Fruit fly (Drosophila melanogaster): ENCODE data around the gene to.
A peak's percentile ranks its signal among the peaks of the same experiment; 100 is the strongest.

to gene

DNA sequence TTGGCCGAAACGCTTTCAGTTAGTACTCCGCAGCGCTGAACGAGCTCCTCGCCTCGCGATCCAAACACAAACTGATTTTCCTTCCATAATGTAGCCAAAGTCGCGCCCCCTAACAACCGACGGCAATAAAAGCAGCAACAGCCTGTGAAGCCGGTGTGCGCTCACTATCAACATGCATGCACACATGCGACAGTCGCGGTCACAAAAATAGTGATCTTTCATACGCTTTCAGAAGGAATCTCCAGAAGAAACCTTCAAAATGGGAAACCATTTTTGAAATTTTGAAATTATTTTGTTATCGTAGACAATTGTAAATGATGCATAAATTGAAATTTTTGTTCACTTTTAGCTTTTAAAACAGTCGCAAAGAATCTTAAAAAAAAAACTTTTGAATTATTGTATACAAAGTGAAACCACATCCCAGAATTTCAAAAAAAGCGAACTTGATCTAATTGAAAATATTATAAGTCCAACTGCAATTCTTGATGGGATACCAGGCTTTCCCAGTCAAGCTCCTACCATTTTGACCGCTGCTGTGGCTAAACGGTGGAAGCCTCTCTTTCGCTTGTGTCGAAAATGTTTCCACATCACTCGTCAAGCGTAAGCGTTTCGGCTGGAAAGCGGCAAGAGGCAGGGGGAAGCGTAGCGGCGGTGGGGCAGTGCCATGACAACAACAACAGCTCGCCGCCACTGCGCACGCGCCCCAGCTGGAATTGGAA, 7.5 kb upstream of the to start, which contains the start of gene Cad96Cb (continued):
- TF ChIP-seq ATbp (GFP tag; optimal IDR thresholded peaks at IDR 0.05): peak; percentile 86
- TF ChIP-seq CG12219 (GFP tag; optimal IDR thresholded peaks at IDR 0.05): peak; percentile 69
- TF ChIP-seq CG5953 (GFP tag; IDR thresholded peaks at IDR 0.05): no peak
- peak; percentile 82 for TF ChIP-seq CG18619 (GFP tag; optimal IDR thresholded peaks at IDR 0.05)
- peak; percentile 72 for TF ChIP-seq lilli (GFP tag; optimal IDR thresholded peaks at IDR 0.05)
- peak; percentile 70 for TF ChIP-seq CG6654 (GFP tag; optimal IDR thresholded peaks at IDR 0.05)
- peak; percentile 36 for TF ChIP-seq fd64A (GFP tag; optimal IDR thresholded peaks at IDR 0.05)
- peak; percentile 94 for TF ChIP-seq CG31441 (GFP tag; IDR thresholded peaks at IDR 0.05)
- TF ChIP-seq z (GFP tag; IDR thresholded peaks at IDR 0.05): no peak
- TF ChIP-seq her (GFP tag; optimal IDR thresholded peaks at IDR 0.05): peak; percentile 37
- TF ChIP-seq trh (GFP tag; optimal IDR thresholded peaks at IDR 0.05): peak; percentile 6
- no peak for TF ChIP-seq CG43689 (GFP tag; IDR thresholded peaks at IDR 0.05)
- peak; percentile 63 for TF ChIP-seq CG1792 (GFP tag; optimal IDR thresholded peaks at IDR 0.05)
- TF ChIP-seq CG6254 (GFP tag; optimal IDR thresholded peaks at IDR 0.05): peak; percentile 90
- TF ChIP-seq Doc3 (GFP tag; IDR thresholded peaks at IDR 0.05; ENCODE audit: partially characterized antibody): no peak
- peak; percentile 28 for TF ChIP-seq CG3838 (GFP tag; optimal IDR thresholded peaks at IDR 0.05)
- TF ChIP-seq sd (tag; optimal IDR thresholded peaks at IDR 0.05): peak; percentile 20
- peak; percentile 71; the same call in 2 of the 3 replicates for TF ChIP-seq ken (GFP tag; IDR thresholded peaks at IDR 0.05)
- TF ChIP-seq mam (GFP tag; optimal IDR thresholded peaks at IDR 0.05): peak; percentile 53
- peak; percentile 36; the same call in 1 of the 2 replicates for TF ChIP-seq Atf6 (GFP tag; IDR thresholded peaks at IDR 0.05)
- peak; percentile 58 for TF ChIP-seq CG3163 (GFP tag; optimal IDR thresholded peaks at IDR 0.05)
- TF ChIP-seq stc (GFP tag; IDR thresholded peaks at IDR 0.05): peak; percentile 62; the same call in 1 of the 2 replicates
- 0 out of 2 replicates have a peak, but pooled peaks have one; percentile 41 for TF ChIP-seq CG14014 (GFP tag; IDR thresholded peaks at IDR 0.05)
- peak in 1 of 2 experiments; percentile 85 for TF ChIP-seq Hr78 (GFP tag; optimal IDR thresholded peaks at IDR 0.05)
- TF ChIP-seq Xrp1 (GFP tag; IDR thresholded peaks at IDR 0.05): peak; percentile 77
- peak; percentile 41 for TF ChIP-seq da (GFP tag; optimal IDR thresholded peaks at IDR 0.05)
- peak; percentile 86 for TF ChIP-seq Camta (GFP tag; optimal IDR thresholded peaks at IDR 0.05)
- TF ChIP-seq bowl (GFP tag; IDR thresholded peaks at IDR 0.05): no peak
- peak; percentile 81 for TF ChIP-seq btn (GFP tag; optimal IDR thresholded peaks at IDR 0.05)
- peak; percentile 89 for TF ChIP-seq tin (GFP tag; optimal IDR thresholded peaks at IDR 0.05)
- peak; percentile 66; the same call in 1 of the 3 replicates for TF ChIP-seq so (GFP tag; IDR thresholded peaks at IDR 0.05)
- TF ChIP-seq CG18011 (GFP tag; optimal IDR thresholded peaks at IDR 0.05): peak; percentile 35
- no peak for TF ChIP-seq ash1 (GFP tag; optimal IDR thresholded peaks at IDR 0.05)
- no peak for TF ChIP-seq amos (GFP tag; IDR thresholded peaks at IDR 0.05; ENCODE audit: partially characterized antibody)
- TF ChIP-seq Dp (GFP tag; optimal IDR thresholded peaks at IDR 0.05): no peak
- peak; percentile 40; the same call in 1 of the 2 replicates for TF ChIP-seq CG32532 (GFP tag; IDR thresholded peaks at IDR 0.05)
- peak; percentile 84 for TF ChIP-seq D19A (tag; optimal IDR thresholded peaks at IDR 0.05)
- TF ChIP-seq gro (GFP tag; optimal IDR thresholded peaks at IDR 0.05): no peak
- peak; percentile 67 for TF ChIP-seq CG10654 (GFP tag; optimal IDR thresholded peaks at IDR 0.05)
- TF ChIP-seq Dad (GFP tag; optimal IDR thresholded peaks at IDR 0.05): peak; percentile 64
- no peak for TF ChIP-seq mirr (GFP tag; optimal IDR thresholded peaks at IDR 0.05)
- no peak for TF ChIP-seq CG12769 (tag; optimal IDR thresholded peaks at IDR 0.05)
- 0 out of 2 replicates have a peak, but pooled peaks have one; percentile 42 for TF ChIP-seq Oaz (GFP tag; IDR thresholded peaks at IDR 0.05)
- TF ChIP-seq peb (GFP tag; IDR thresholded peaks at IDR 0.05): peak; percentile 23; the same call in 1 of the 2 replicates
- no peak for TF ChIP-seq CG1832 (GFP tag; optimal IDR thresholded peaks at IDR 0.05)
- TF ChIP-seq scrt (GFP tag; optimal IDR thresholded peaks at IDR 0.05): peak; percentile 48
- no peak for TF ChIP-seq CG32772 (GFP tag; IDR thresholded peaks at IDR 0.05)
- peak; percentile 37 for TF ChIP-seq CG17328 (GFP tag; IDR thresholded peaks at IDR 0.05)
- peak; percentile 91 for TF ChIP-seq tio (GFP tag; optimal IDR thresholded peaks at IDR 0.05)

All from whole organism, embryonic.